Fruit fly (Drosophila melanogaster) whole organism, embryonic: Measurements from ENCODE around the gene CG31358.

Experiments
- Adf1 ChIP-seq: fragments of 200-800 bp; sonication (Bioruptor generic); IDR thresholded peaks from 2 replicates; pipeline ENCODE4 v1.3.6; 2022; ENCODE audit warnings: missing biosample characterization, missing genetic modification characterization
- CG15073 ChIP-seq: fragments of 200-800 bp; sonication (Bioruptor generic); optimal IDR thresholded peaks from 2 replicates; lab custom pipeline; 2016; ENCODE audit warnings: missing biosample characterization, missing genetic modification characterization
- CG1602 ChIP-seq: fragments of 200-800 bp; sonication (Bioruptor generic); optimal IDR thresholded peaks from 3 replicates; lab custom pipeline; 2016; ENCODE audit warnings: missing biosample characterization, missing genetic modification characterization
- MESR4 ChIP-seq: fragments of 200-800 bp; sonication (Bioruptor generic); optimal IDR thresholded peaks from 2 replicates; lab custom pipeline; 2018; ENCODE audit warnings: missing biosample characterization, mild to moderate bottlenecking, missing genetic modification characterization, moderate library complexity
- Max ChIP-seq: fragments of 200-800 bp; sonication (Bioruptor generic); optimal IDR thresholded peaks from 2 replicates; lab custom pipeline; 2016; ENCODE audit warnings: missing biosample characterization, mild to moderate bottlenecking, missing genetic modification characterization
- Oli ChIP-seq: fragments of 200-800 bp; sonication (Bioruptor generic); optimal IDR thresholded peaks from 2 replicates; lab custom pipeline; 2018; ENCODE audit warnings: missing biosample characterization, mild to moderate bottlenecking, missing genetic modification characterization, moderate library complexity
- YL-1 ChIP-seq: fragments of 200-800 bp; sonication (Bioruptor generic); optimal IDR thresholded peaks from 3 replicates; lab custom pipeline; 2017; ENCODE audit warnings: missing biosample characterization, mild to moderate bottlenecking, missing genetic modification characterization
- emc ChIP-seq: fragments of 200-800 bp; sonication (Bioruptor generic); optimal IDR thresholded peaks from 2 replicates; lab custom pipeline; 2016; ENCODE audit warnings: missing biosample characterization, missing genetic modification characterization
- h ChIP-seq: fragments of >200 bp; optimal IDR thresholded peaks from 2 replicates; lab custom pipeline; 2017
- lmd ChIP-seq: fragments of 200-800 bp; sonication (Bioruptor generic); IDR thresholded peaks from 2 replicates; pipeline ENCODE4 v1.3.6; 2022; ENCODE audit warnings: missing biosample characterization, missing genetic modification characterization
- wdn ChIP-seq: fragments of 200-800 bp; sonication (Bioruptor generic); IDR thresholded peaks from 2 replicates; pipeline ENCODE4 v1.3.6; 2022; ENCODE audit warnings: missing biosample characterization, missing genetic modification characterization

DNA sequence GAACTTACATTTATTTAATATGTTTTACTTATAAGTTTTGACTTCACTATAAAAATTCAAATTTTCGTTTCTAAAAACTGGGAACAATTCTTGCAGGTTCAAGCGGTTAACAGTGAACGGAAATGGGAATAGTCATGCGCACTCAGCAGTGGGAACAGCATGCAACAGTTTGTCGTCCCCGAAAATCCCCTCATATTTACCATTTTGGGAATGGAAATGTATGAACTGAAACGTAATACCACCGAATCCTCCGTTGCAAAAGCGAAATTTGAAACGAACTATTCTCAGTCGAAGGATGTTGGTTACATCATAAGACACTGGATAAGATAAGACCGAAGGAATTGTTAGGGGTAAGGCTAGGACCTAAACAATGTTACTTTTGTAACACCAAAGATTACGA, 10.6 kb downstream of the CG31358 start:
- TF ChIP-seq CG15073 (GFP tag; lab: Kevin White, UChicago): no peak
- no peak for TF ChIP-seq lmd (GFP tag; lab: Robert Waterston, UW)
- TF ChIP-seq h (lab: Kevin White, UChicago): no peak
- no peak for TF ChIP-seq Oli
- TF ChIP-seq MESR4 (GFP tag; lab: Kevin White, UChicago): no peak
- no peak for TF ChIP-seq wdn
- TF ChIP-seq YL-1 (GFP tag; lab: Kevin White, UChicago): no peak
- TF ChIP-seq emc (GFP tag; lab: Kevin White, UChicago): no peak
- TF ChIP-seq Adf1 (GFP tag; lab: Robert Waterston, UW): no peak
- no peak for TF ChIP-seq CG1602
- no peak for TF ChIP-seq Max (GFP tag; lab: Kevin White, UChicago)
